Worm (Caenorhabditis elegans) whole organism, L4 larva: ENCODE results near the gene nol-10.

Source experiments
- F49E8.2 ChIP-seq: sonication (generic microtip); optimal IDR thresholded peaks from 2 replicates; lab custom pipeline; 2016; ENCODE audit warnings: missing compliant biosample characterization, mild to moderate bottlenecking, missing genetic modification characterization, borderline replicate concordance
- T26A8.4 ChIP-seq: fragments of 200-800 bp; sonication (Bioruptor generic); IDR thresholded peaks from 2 replicates; pipeline ENCODE4 v1.3.6; 2022; ENCODE audit warnings: missing genetic modification characterization, missing compliant biosample characterization
- Y48G9A.11 ChIP-seq: fragments of 200-800 bp; sonication (Bioruptor generic); IDR thresholded peaks from 2 replicates; pipeline ENCODE4 v1.3.6; 2022; ENCODE audit warnings: missing genetic modification reagents, missing genetic modification characterization, missing compliant biosample characterization
- ZK546.5 ChIP-seq, 2 experiments: sonication (generic microtip); optimal IDR thresholded peaks; 2 replicates each; lab custom pipeline; 2017; ENCODE audit warnings: missing biosample characterization in 2 of 2, missing genetic modification characterization in 2 of 2
- aha-1 ChIP-seq: fragments of 150-350 bp; peaks from one replicate; lab custom pipeline; 2014; ENCODE audit warnings: missing biosample characterization, missing genetic modification characterization
- ama-1 ChIP-seq: fragments of 150-350 bp; optimal IDR thresholded peaks from 2 replicates; lab custom pipeline; 2014; ENCODE audit warnings: inconsistent platforms, mixed read lengths
- arid-1 ChIP-seq: fragments of 200-800 bp; sonication (Bioruptor generic); conservative IDR thresholded peaks from 2 replicates; pipeline ENCODE4 v1.3.6; 2022; ENCODE audit warnings: missing genetic modification reagents, missing genetic modification characterization, missing compliant biosample characterization
- attf-4 ChIP-seq: sonication (generic microtip); optimal IDR thresholded peaks from 3 replicates; lab custom pipeline; 2017; ENCODE audit warnings: missing biosample characterization, missing genetic modification characterization
- ceh-20 ChIP-seq: fragments of 200-800 bp; sonication (Bioruptor generic); IDR thresholded peaks from 2 replicates; pipeline ENCODE4 v1.3.6; 2022; ENCODE audit warnings: missing genetic modification reagents, missing genetic modification characterization, missing compliant biosample characterization
- ceh-28 ChIP-seq: fragments of 150-350 bp; optimal IDR thresholded peaks from 2 replicates; lab custom pipeline; 2014; ENCODE audit warnings: missing biosample characterization, missing genetic modification reagents, missing genetic modification characterization
- ceh-32 ChIP-seq: sonication (generic microtip); optimal IDR thresholded peaks from 2 replicates; lab custom pipeline; 2016; ENCODE audit warnings: mild to moderate bottlenecking, missing genetic modification characterization, missing compliant biosample characterization; ENCODE audit not compliant: poor library complexity
- ceh-44 ChIP-seq: fragments of 200-800 bp; sonication (Bioruptor generic); IDR thresholded peaks from 2 replicates; pipeline ENCODE4 v1.3.6; 2022; ENCODE audit warnings: missing genetic modification reagents, missing genetic modification characterization, missing compliant biosample characterization
- ces-1 ChIP-seq: fragments of 150-350 bp; sonication (generic microtip); optimal IDR thresholded peaks from 4 replicates; lab custom pipeline; 2014; ENCODE audit warnings: missing biosample characterization, missing genetic modification reagents, missing genetic modification characterization
- daf-12 ChIP-seq: fragments of 150-350 bp; optimal IDR thresholded peaks from 2 replicates; lab custom pipeline; 2014; ENCODE audit warnings: missing biosample characterization, missing genetic modification reagents, missing genetic modification characterization
- daf-16 ChIP-seq, 3 experiments: sonication (generic microtip); optimal IDR thresholded peaks; 2 replicates each; lab custom pipeline; 2016 to 2017; ENCODE audit warnings: missing genetic modification characterization in 3 of 3, missing genetic modification reagents in 3 of 3, mild to moderate bottlenecking in 2 of 3, missing compliant biosample characterization in 2 of 3, missing biosample characterization in 1 of 3, moderate library complexity in 1 of 3
- dmd-6 ChIP-seq: fragments of 200-800 bp; sonication (Bioruptor generic); IDR thresholded peaks from 2 replicates; pipeline ENCODE4 v1.3.6; 2022; ENCODE audit warnings: missing genetic modification reagents, missing genetic modification characterization, missing compliant biosample characterization
- duxl-1 ChIP-seq: sonication (generic microtip); optimal IDR thresholded peaks from 2 replicates; lab custom pipeline; 2016; ENCODE audit warnings: mild to moderate bottlenecking, missing genetic modification characterization, moderate library complexity, missing compliant biosample characterization; ENCODE audit not compliant: poor library complexity
- dve-1 ChIP-seq: sonication (generic microtip); optimal IDR thresholded peaks from 2 replicates; lab custom pipeline; 2017; ENCODE audit warnings: antibody characterized with exemption, mild to moderate bottlenecking, missing genetic modification characterization, missing compliant biosample characterization; ENCODE audit not compliant: insufficient read depth
- hlh-30 ChIP-seq: sonication (generic microtip); optimal IDR thresholded peaks from 2 replicates; lab custom pipeline; 2017; ENCODE audit warnings: antibody characterized with exemption, mild to moderate bottlenecking, missing genetic modification characterization, missing compliant biosample characterization; ENCODE audit not compliant: insufficient read depth
- lim-7 ChIP-seq: fragments of 200-800 bp; sonication (Bioruptor generic); IDR thresholded peaks from 2 replicates; pipeline ENCODE4 v1.3.6; 2022; ENCODE audit warnings: missing genetic modification characterization, missing compliant biosample characterization
- madf-5 ChIP-seq, 2 experiments: fragments of 200-800 bp; sonication (Bioruptor generic); IDR thresholded peaks; 2 replicates each; pipeline ENCODE4 v1.3.6; 2022; ENCODE audit warnings: missing compliant biosample characterization in 2 of 2, missing genetic modification characterization in 2 of 2
- mdl-1 ChIP-seq, 2 experiments: fragments of 150-350 bp in 1 of 2; sonication (generic microtip) in 1 of 2; optimal IDR thresholded peaks; 2 replicates each; lab custom pipeline; 2014 to 2017; ENCODE audit warnings: missing biosample characterization in 2 of 2, missing genetic modification characterization in 2 of 2
- mdt-29 ChIP-seq: fragments of 200-800 bp; sonication (Bioruptor generic); IDR thresholded peaks from 2 replicates; pipeline ENCODE4 v1.3.6; 2022; ENCODE audit warnings: missing genetic modification reagents, missing genetic modification characterization, missing compliant biosample characterization
- mxl-3 ChIP-seq: fragments of 200-800 bp; sonication (Bioruptor generic); optimal IDR thresholded peaks from 2 replicates; lab custom pipeline; 2018; ENCODE audit warnings: mild to moderate bottlenecking, missing genetic modification characterization, missing compliant biosample characterization
- nhr-102 ChIP-seq: sonication (generic microtip); optimal IDR thresholded peaks from 2 replicates; lab custom pipeline; 2016; ENCODE audit warnings: mild to moderate bottlenecking, missing genetic modification characterization, moderate library complexity, missing compliant biosample characterization
- nhr-11 ChIP-seq: fragments of 150-350 bp; optimal IDR thresholded peaks from 2 replicates; lab custom pipeline; 2014; ENCODE audit warnings: missing biosample characterization, missing genetic modification characterization
- nhr-28 ChIP-seq: fragments of 150-350 bp; optimal IDR thresholded peaks from 2 replicates; lab custom pipeline; 2014; ENCODE audit warnings: missing biosample characterization, missing genetic modification characterization
- nhr-48 ChIP-seq: sonication (generic microtip); optimal IDR thresholded peaks from 2 replicates; lab custom pipeline; 2016; ENCODE audit warnings: mild to moderate bottlenecking, missing genetic modification characterization, missing compliant biosample characterization
- nhr-6 ChIP-seq: fragments of 150-350 bp; optimal IDR thresholded peaks from 2 replicates; lab custom pipeline; 2014; ENCODE audit warnings: missing biosample characterization, missing genetic modification characterization
- pha-4 ChIP-seq, 2 experiments: fragments of 150-350 bp in 1 of 2; fragments of 200-800 bp in 1 of 2; sonication (Bioruptor generic) in 1 of 2; IDR thresholded peaks in 1 of 2; optimal IDR thresholded peaks in 1 of 2; 2 replicates each; pipeline versions ENCODE4 v1.3.6 to Lab custom; 2014 to 2022; ENCODE audit warnings: missing genetic modification characterization in 2 of 2, missing genetic modification reagents in 2 of 2, missing biosample characterization in 1 of 2, missing compliant biosample characterization in 1 of 2
- php-3 ChIP-seq: fragments of 200-800 bp; sonication (Bioruptor generic); IDR thresholded peaks from 2 replicates; pipeline ENCODE4 v1.3.6; 2022; ENCODE audit warnings: missing genetic modification reagents, missing genetic modification characterization, missing compliant biosample characterization
- pqm-1 ChIP-seq: sonication (generic microtip); optimal IDR thresholded peaks from 2 replicates; lab custom pipeline; 2017; ENCODE audit warnings: missing biosample characterization, missing genetic modification characterization
- rbr-2 ChIP-seq: sonication (generic microtip); optimal IDR thresholded peaks from 2 replicates; lab custom pipeline; 2016; ENCODE audit warnings: missing genotype, missing genetic modification characterization, missing compliant biosample characterization
- set-16 ChIP-seq: fragments of 200-800 bp; sonication (Bioruptor generic); IDR thresholded peaks from 2 replicates; pipeline ENCODE4 v1.3.6; 2022; ENCODE audit warnings: missing genetic modification reagents, missing genetic modification characterization, missing compliant biosample characterization
- skn-1 ChIP-seq: fragments of 150-350 bp; optimal IDR thresholded peaks from 2 replicates; lab custom pipeline; 2014; ENCODE audit warnings: missing biosample characterization, missing genetic modification characterization
- unc-39 ChIP-seq: sonication (generic microtip); optimal IDR thresholded peaks from 2 replicates; lab custom pipeline; 2017; ENCODE audit warnings: missing biosample characterization, missing genetic modification characterization
- vab-7 ChIP-seq: fragments of 200-800 bp; sonication (Bioruptor generic); IDR thresholded peaks from 2 replicates; pipeline ENCODE4 v1.3.6; 2022; ENCODE audit warnings: missing genetic modification reagents, missing genetic modification characterization, missing compliant biosample characterization
- zip-11 ChIP-seq: fragments of 200-800 bp; sonication (Bioruptor generic); IDR thresholded peaks from 2 replicates; pipeline ENCODE4 v1.3.6; 2022; ENCODE audit warnings: missing genetic modification characterization, missing compliant biosample characterization

The nol-10 gene

DNA sequence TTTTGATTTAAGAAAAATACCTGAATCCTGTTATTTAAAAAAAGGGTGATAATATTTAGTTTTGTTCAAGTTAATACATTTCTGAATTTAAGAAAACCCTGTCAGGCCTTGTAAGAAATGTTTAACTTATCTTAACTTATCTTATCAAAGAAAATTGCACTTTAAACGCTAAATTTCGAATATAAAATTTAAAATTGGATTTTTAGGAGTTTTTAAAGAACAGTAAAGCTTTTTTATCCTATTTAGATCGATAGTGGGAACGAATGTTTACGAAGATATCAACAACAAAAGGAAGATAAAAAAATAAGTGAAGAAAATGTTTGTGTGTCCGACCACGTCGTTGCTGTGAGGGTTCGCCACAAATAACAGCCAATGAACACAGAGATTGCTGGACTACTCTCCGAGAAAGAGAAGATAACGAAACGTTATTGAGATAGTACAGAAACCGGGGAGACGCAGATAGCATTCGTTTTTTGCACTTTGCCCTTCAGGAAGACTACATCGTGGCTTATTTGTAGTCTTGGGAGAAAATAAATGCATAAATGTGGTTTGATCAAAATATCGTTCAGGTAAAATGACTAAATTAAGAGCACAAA lies 27.3 kb upstream of the nol-10 start, which contains the start of gene dif-1 (continued):
- no peak for TF ChIP-seq nhr-6
- no peak for TF ChIP-seq ceh-44 (GFP tag; lab: Robert Waterston, UW)
- no peak for TF ChIP-seq ceh-20 (GFP tag; lab: Robert Waterston, UW)
- TF ChIP-seq hlh-30 (tag; lab: Kevin White, UChicago) = peak; percentile 27
- no peak for TF ChIP-seq skn-1 (tag; lab: Kevin White, UChicago)
- TF ChIP-seq mxl-3 (GFP tag; lab: Kevin White, UChicago) = peak; percentile 44
- no peak for TF ChIP-seq ceh-28 (tag; lab: Kevin White, UChicago)
- peak; percentile 58 for TF ChIP-seq pqm-1 (tag; lab: Kevin White, UChicago)
- TF ChIP-seq madf-5 (GFP tag; IDR thresholded peaks at IDR 0.05; lab: Robert Waterston, UW) = no peak
- TF ChIP-seq vab-7 (GFP tag; lab: Robert Waterston, UW) = no peak
- TF ChIP-seq ama-1 (lab: Kevin White, UChicago) = peak; percentile 45
- TF ChIP-seq ces-1 (GFP tag; lab: Kevin White, UChicago) = no peak
- no peak for TF ChIP-seq lim-7 (GFP tag; lab: Robert Waterston, UW)
- no peak for TF ChIP-seq arid-1 (GFP tag; lab: Robert Waterston, UW)
- TF ChIP-seq nhr-28 = peak; percentile 96
- no peak for TF ChIP-seq ceh-32 (tag; lab: Kevin White, UChicago)
- no peak for TF ChIP-seq attf-4 (tag; lab: Kevin White, UChicago)
- TF ChIP-seq set-16 (GFP tag; lab: Robert Waterston, UW) = no peak
- peak in 1 of 2 experiments; percentile 33 for TF ChIP-seq mdl-1 (tag; optimal IDR thresholded peaks at IDR 0.05; lab: Kevin White, UChicago)
- no peak for TF ChIP-seq nhr-102
- 0 out of 2 replicates have a peak, but pooled peaks have one; percentile 9 for TF ChIP-seq php-3 (GFP tag; lab: Robert Waterston, UW)

DNA sequence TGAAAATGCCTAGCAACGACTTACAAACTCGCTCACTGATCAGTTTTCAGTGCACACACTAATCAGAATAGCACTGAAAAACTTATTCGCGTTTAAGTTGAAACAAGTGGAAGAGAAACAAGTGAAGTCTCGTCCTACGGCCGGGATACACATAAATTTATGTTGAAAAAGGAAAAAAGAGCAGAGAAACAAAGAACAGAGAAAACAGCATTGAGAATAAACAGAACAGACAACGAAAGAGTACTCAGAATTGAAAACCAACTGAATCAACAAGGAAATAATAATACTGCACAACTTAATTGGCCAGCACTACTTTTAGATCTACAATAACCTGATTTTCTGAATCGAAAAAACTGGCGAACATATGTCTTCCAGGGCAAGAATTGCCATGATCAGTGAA lies 26.0 kb upstream of the nol-10 start, which contains the start of gene F49E8.6:
TSS of gene F49E8.6 (minus strand) at position 317 of the 400 bp plus-strand sequence.
- TF ChIP-seq daf-16 (GFP tag; optimal IDR thresholded peaks at IDR 0.05; lab: Kevin White, UChicago) = no peak
- TF ChIP-seq daf-16 (tag; optimal IDR thresholded peaks at IDR 0.05; lab: Kevin White, UChicago) = no peak
- TF ChIP-seq aha-1 (tag; lab: Kevin White, UChicago) = peak; percentile 46
- TF ChIP-seq nhr-11 (tag; lab: Kevin White, UChicago) = peak; percentile 40

DNA sequence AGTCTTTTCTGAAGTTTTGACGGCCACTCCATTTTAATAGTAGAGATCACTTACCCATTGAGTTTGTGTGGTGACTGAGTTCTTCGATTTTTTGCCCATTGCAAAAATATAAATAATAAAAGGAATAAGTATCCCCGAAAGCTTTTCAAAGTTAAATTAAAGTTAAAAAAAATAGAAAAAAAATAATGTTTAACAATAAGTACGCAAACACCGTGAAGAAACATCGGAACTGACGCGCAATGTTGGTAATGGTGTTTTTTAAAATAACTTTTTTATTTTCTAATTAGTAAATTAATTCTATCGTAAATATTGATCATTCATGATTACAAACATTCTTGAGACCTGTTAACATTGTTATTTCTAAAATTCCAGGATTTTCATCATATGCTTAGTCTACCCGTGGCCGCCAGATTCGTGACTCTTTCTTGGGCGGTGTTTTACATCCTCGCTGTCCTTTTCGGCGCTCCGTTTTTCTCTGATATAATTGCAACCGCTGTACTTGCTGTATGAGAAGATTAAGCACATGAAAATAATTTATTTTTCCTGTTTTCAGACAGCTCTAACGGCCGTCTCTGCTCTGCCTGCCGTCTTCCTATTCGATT lies 24.0 kb upstream of the nol-10 start, which contains the start of the genes F49E8.7, F49E8.8 and nprl-2:
TSS of gene F49E8.7 (minus strand) at position 101 of the 602 bp plus-strand sequence.
TSS of gene F49E8.8 (plus strand) at position 373 of the 602 bp plus-strand sequence.
TSS of gene nprl-2 (plus strand) at position 552 of the 602 bp plus-strand sequence.
- TF ChIP-seq dve-1 (tag; lab: Kevin White, UChicago) (no peak), ZK546.5 (tag; optimal IDR thresholded peaks at IDR 0.05; lab: Kevin White, UChicago) (no peak), dmd-6 (GFP tag; lab: Robert Waterston, UW) (no peak), vab-7 (GFP tag; lab: Robert Waterston, UW) (no peak), rbr-2 (tag; lab: Kevin White, UChicago) (no peak), ceh-44 (GFP tag; lab: Robert Waterston, UW) (no peak), nhr-11 (tag; lab: Kevin White, UChicago) (no peak), Y48G9A.11 (GFP tag; lab: Robert Waterston, UW) (no peak), nhr-48 (no peak), zip-11 (GFP tag; lab: Robert Waterston, UW) (no peak), mdt-29 (GFP tag; lab: Robert Waterston, UW) (no peak), unc-39 (tag; lab: Kevin White, UChicago) (no peak), F49E8.2 (no peak), daf-12 (tag; lab: Kevin White, UChicago) (no peak), T26A8.4 (GFP tag; lab: Robert Waterston, UW) (no peak), pha-4 (GFP tag; IDR thresholded peaks at IDR 0.05; lab: Robert Waterston, UW) (no peak), pha-4 (tag; optimal IDR thresholded peaks at IDR 0.05; lab: Kevin White, UChicago) (no peak), duxl-1 (tag; lab: Kevin White, UChicago) (no peak)
